Worm (Caenorhabditis elegans) whole organism, L3 larva: ENCODE measurements around the gene Y55F3AR.2.
A peak's percentile ranks its signal among the peaks of the same experiment; 100 is the strongest.
"Not testable (repeated sequence)": the region's sequence is repeated elsewhere in the genome, so short reads cannot be mapped to it uniquely, and the experiment has no call there.

Source experiments
- R02D3.7 ChIP-seq: fragments of 150-350 bp; optimal IDR thresholded peaks from 2 replicates; lab custom pipeline; 2014; ENCODE audit warnings: missing biosample characterization, missing genetic modification characterization
- ama-1 ChIP-seq: fragments of 150-350 bp; optimal IDR thresholded peaks from 2 replicates; lab custom pipeline; 2018
- ceh-28 ChIP-seq: fragments of 150-350 bp; optimal IDR thresholded peaks from 2 replicates; lab custom pipeline; 2014; ENCODE audit warnings: missing biosample characterization, missing genetic modification reagents, missing genetic modification characterization
- ceh-82 ChIP-seq: fragments of 150-350 bp; optimal IDR thresholded peaks from 2 replicates; lab custom pipeline; 2014; ENCODE audit warnings: missing biosample characterization, missing genetic modification characterization
- daf-12 ChIP-seq: fragments of 150-350 bp; optimal IDR thresholded peaks from 2 replicates; lab custom pipeline; 2014; ENCODE audit warnings: missing biosample characterization, missing genetic modification reagents, missing genetic modification characterization
- egl-27 ChIP-seq: sonication (generic microtip); optimal IDR thresholded peaks from 4 replicates; lab custom pipeline; 2017; ENCODE audit warnings: missing biosample characterization, missing genetic modification reagents, missing genetic modification characterization
- egl-5 ChIP-seq: fragments of 150-350 bp; optimal IDR thresholded peaks from 2 replicates; lab custom pipeline; 2017; ENCODE audit warnings: missing biosample characterization, missing genetic modification reagents, missing genetic modification characterization, inconsistent platforms
- elt-2 ChIP-seq: sonication (generic microtip); optimal IDR thresholded peaks from 2 replicates; lab custom pipeline; 2016; ENCODE audit warnings: missing genetic modification reagents, mild to moderate bottlenecking, missing genetic modification characterization, missing compliant biosample characterization
- elt-3 ChIP-seq, 3 experiments: fragments of 150-350 bp in 1 of 3; sonication (generic microtip) in 2 of 3; optimal IDR thresholded peaks; 2 replicates in 2 of 3; 4 replicates in 1 of 3; lab custom pipeline; 2014 to 2017; ENCODE audit warnings: missing biosample characterization in 3 of 3, missing genetic modification characterization in 3 of 3
- eor-1 ChIP-seq, 2 experiments: fragments of 150-350 bp; optimal IDR thresholded peaks; 2 replicates each; lab custom pipeline; 2014 to 2018; ENCODE audit warnings: missing biosample characterization in 2 of 2, missing genetic modification characterization in 2 of 2
- fkh-10 ChIP-seq: sonication (generic microtip); optimal IDR thresholded peaks from 2 replicates; lab custom pipeline; 2017; ENCODE audit warnings: missing biosample characterization, missing genetic modification reagents, missing genetic modification characterization
- fkh-2 ChIP-seq: fragments of 150-350 bp; optimal IDR thresholded peaks from 2 replicates; lab custom pipeline; 2014; ENCODE audit warnings: missing biosample characterization, missing genetic modification reagents, missing genetic modification characterization
- fos-1 ChIP-seq: fragments of 150-350 bp; optimal IDR thresholded peaks from 2 replicates; lab custom pipeline; 2014; ENCODE audit warnings: missing biosample characterization, missing genetic modification characterization
- hmg-11 ChIP-seq: sonication (generic microtip); optimal IDR thresholded peaks from 2 replicates; lab custom pipeline; 2016; ENCODE audit warnings: missing genetic modification characterization, missing compliant biosample characterization
- jun-1 ChIP-seq: fragments of 150-350 bp; optimal IDR thresholded peaks from 2 replicates; lab custom pipeline; 2014; ENCODE audit warnings: missing biosample characterization, missing genetic modification reagents, missing genetic modification characterization
- lin-15B ChIP-seq: fragments of 150-350 bp; optimal IDR thresholded peaks from 2 replicates; lab custom pipeline; 2014; ENCODE audit warnings: missing biosample characterization, missing genetic modification characterization
- lsy-12 ChIP-seq: sonication (generic microtip); optimal IDR thresholded peaks from 2 replicates; lab custom pipeline; 2016; ENCODE audit warnings: mild to moderate bottlenecking, missing genetic modification characterization, missing compliant biosample characterization
- mdl-1 ChIP-seq: fragments of 150-350 bp; optimal IDR thresholded peaks from 2 replicates; lab custom pipeline; 2014; ENCODE audit warnings: missing biosample characterization, missing genetic modification characterization
- nfya-1 ChIP-seq: sonication (generic microtip); optimal IDR thresholded peaks from 2 replicates; lab custom pipeline; 2017; ENCODE audit warnings: missing genetic modification characterization, mild to moderate bottlenecking, missing compliant biosample characterization, antibody characterized with exemption, moderate library complexity; ENCODE audit not compliant: insufficient read depth
- nhr-11 ChIP-seq: fragments of 150-350 bp; optimal IDR thresholded peaks from 2 replicates; lab custom pipeline; 2014; ENCODE audit warnings: missing biosample characterization, missing genetic modification characterization
- nhr-12 ChIP-seq: fragments of 150-350 bp; optimal IDR thresholded peaks from 2 replicates; lab custom pipeline; 2014; ENCODE audit warnings: missing biosample characterization, missing genetic modification characterization
- nhr-25 ChIP-seq: sonication (generic microtip); optimal IDR thresholded peaks from 2 replicates; lab custom pipeline; 2017; ENCODE audit warnings: missing biosample characterization, missing genetic modification characterization
- nhr-28 ChIP-seq: fragments of 150-350 bp; optimal IDR thresholded peaks from 2 replicates; lab custom pipeline; 2014; ENCODE audit warnings: missing biosample characterization, missing genetic modification characterization
- nhr-43 ChIP-seq: sonication (generic microtip); optimal IDR thresholded peaks from 2 replicates; lab custom pipeline; 2016; ENCODE audit warnings: mild to moderate bottlenecking, missing genetic modification characterization, missing compliant biosample characterization; ENCODE audit not compliant: poor library complexity, severe bottlenecking
- nhr-67 ChIP-seq: fragments of 150-350 bp; optimal IDR thresholded peaks from 2 replicates; lab custom pipeline; 2014; ENCODE audit warnings: missing biosample characterization, missing genetic modification characterization
- nhr-76 ChIP-seq: fragments of 150-350 bp; sonication (generic microtip); optimal IDR thresholded peaks from 5 replicates; lab custom pipeline; 2014; ENCODE audit warnings: missing biosample characterization, missing genetic modification characterization
- nhr-77 ChIP-seq: fragments of 150-350 bp; optimal IDR thresholded peaks from 2 replicates; lab custom pipeline; 2014; ENCODE audit warnings: missing biosample characterization, missing genetic modification characterization
- pha-4 ChIP-seq: fragments of 150-350 bp; optimal IDR thresholded peaks from 2 replicates; lab custom pipeline; 2014; ENCODE audit warnings: missing biosample characterization, missing genetic modification reagents, missing genetic modification characterization
- snpc-4 ChIP-seq: fragments of 150-350 bp; optimal IDR thresholded peaks from 2 replicates; lab custom pipeline; 2014; ENCODE audit warnings: missing biosample characterization, missing genetic modification characterization
- tbx-2 ChIP-seq: sonication (generic microtip); optimal IDR thresholded peaks from 2 replicates; lab custom pipeline; 2016; ENCODE audit warnings: mild to moderate bottlenecking, missing genetic modification characterization, missing compliant biosample characterization
- unc-39 ChIP-seq: sonication (generic microtip); optimal IDR thresholded peaks from 4 replicates; lab custom pipeline; 2017; ENCODE audit warnings: missing biosample characterization, missing genetic modification characterization
- zag-1 ChIP-seq: fragments of 150-350 bp; optimal IDR thresholded peaks from 2 replicates; lab custom pipeline; 2014; ENCODE audit warnings: missing biosample characterization, missing genetic modification characterization
- ztf-11 ChIP-seq: fragments of 150-350 bp; optimal IDR thresholded peaks from 2 replicates; lab custom pipeline; 2014; ENCODE audit warnings: missing biosample characterization, missing genetic modification characterization
- ztf-4 ChIP-seq: fragments of 150-350 bp; optimal IDR thresholded peaks from 2 replicates; lab custom pipeline; 2014; ENCODE audit warnings: missing biosample characterization, missing genetic modification characterization

Y55F3AR.2 gene

ce11 chrIV:1045683-1046082, 48.7 kb upstream of the Y55F3AR.2 start, which contains the start of gene srx-12:
TSS of gene srx-12 (plus strand) at chrIV:1045983.
- TF ChIP-seq nfya-1 (tag; lab: Kevin White, UChicago) (no peak), egl-5 (tag; lab: Kevin White, UChicago) (no peak), lin-15B (tag; lab: Kevin White, UChicago) (no peak), fkh-10 (no peak), ztf-11 (tag; lab: Kevin White, UChicago) (no peak), mdl-1 (tag; lab: Kevin White, UChicago) (no peak), zag-1 (tag; lab: Kevin White, UChicago) (no peak), hmg-11 (no peak), eor-1 (tag; optimal IDR thresholded peaks at IDR 0.05; lab: Kevin White, UChicago) (no peak), nhr-76 (tag; lab: Kevin White, UChicago) (no peak), nhr-28 (tag; lab: Kevin White, UChicago) (no peak), pha-4 (tag; lab: Kevin White, UChicago) (no peak), elt-2 (tag; lab: Kevin White, UChicago) (no peak), nhr-25 (no peak), ceh-28 (tag; lab: Kevin White, UChicago) (no peak), elt-3 (tag; optimal IDR thresholded peaks at IDR 0.05; lab: Kevin White, UChicago) (no peak)

ce11 chrIV:1046996-1047395, 47.3 kb upstream of the Y55F3AR.2 start:
- TF ChIP-seq ceh-28 (tag; lab: Kevin White, UChicago), result peak; percentile 53
- no peak for TF ChIP-seq egl-5 (tag; lab: Kevin White, UChicago)

ce11 chrIV:1051636-1052133, 42.7 kb upstream of the Y55F3AR.2 start, which contains the start of gene Y55F3AM.21:
TSS of gene Y55F3AM.21 (minus strand) at chrIV:1051686.
- TF ChIP-seq lin-15B, nhr-67, nhr-11 (tag; lab: Kevin White, UChicago): not testable (repeated sequence)

- TF ChIP-seq fos-1, result no peak
- TF ChIP-seq ztf-4 (tag; lab: Kevin White, UChicago), result no peak
- no peak for TF ChIP-seq elt-3 (tag; optimal IDR thresholded peaks at IDR 0.05; lab: Kevin White, UChicago)
- no peak for TF ChIP-seq ceh-82 (tag; lab: Kevin White, UChicago)
- no peak for TF ChIP-seq pha-4 (tag; lab: Kevin White, UChicago)
- TF ChIP-seq unc-39, result no peak
- TF ChIP-seq fkh-10, result no peak
- no peak for TF ChIP-seq fkh-2 (tag; lab: Kevin White, UChicago)
- no peak for TF ChIP-seq nfya-1 (tag; lab: Kevin White, UChicago)
- TF ChIP-seq nhr-67 (tag; lab: Kevin White, UChicago), result no peak
- no peak for TF ChIP-seq nhr-43 (tag; lab: Kevin White, UChicago)
These were observed 40.4 kb upstream of the Y55F3AR.2 start for ce11 chrIV:1053989-1054388.

ce11 chrIV:1054736-1055135, 39.6 kb upstream of the Y55F3AR.2 start, which contains the start of gene dcap-1:
TSS of gene dcap-1 (minus strand) at chrIV:1054794.
- no peak for TF ChIP-seq ztf-11 (tag; lab: Kevin White, UChicago)
- TF ChIP-seq zag-1 (tag; lab: Kevin White, UChicago), result no peak
- TF ChIP-seq nhr-12, result no peak
- no peak for TF ChIP-seq fos-1
- no peak for TF ChIP-seq egl-27 (tag; lab: Kevin White, UChicago)
- TF ChIP-seq ama-1 (lab: Kevin White, UChicago), result peak; percentile 12
- TF ChIP-seq lsy-12 (tag; lab: Kevin White, UChicago), result no peak
- TF ChIP-seq hmg-11, result peak; percentile 2
- TF ChIP-seq nhr-67 (tag; lab: Kevin White, UChicago), result no peak
- TF ChIP-seq nhr-28 (tag; lab: Kevin White, UChicago), result no peak
- peak; percentile 3 for TF ChIP-seq nhr-25
- TF ChIP-seq mdl-1 (tag; lab: Kevin White, UChicago), result no peak
- TF ChIP-seq R02D3.7 (tag; lab: Kevin White, UChicago), result peak; percentile 95
- TF ChIP-seq tbx-2 (tag; lab: Kevin White, UChicago), result no peak
- no peak for TF ChIP-seq jun-1 (tag; lab: Kevin White, UChicago)
- TF ChIP-seq pha-4 (tag; lab: Kevin White, UChicago), result peak; percentile 45
- TF ChIP-seq daf-12 (tag; lab: Kevin White, UChicago), result no peak
- no peak for TF ChIP-seq snpc-4 (tag; lab: Kevin White, UChicago)
- peak; percentile 21 for TF ChIP-seq nfya-1 (tag; lab: Kevin White, UChicago)
- TF ChIP-seq ceh-82 (tag; lab: Kevin White, UChicago), result no peak
- peak; percentile 64 for TF ChIP-seq lin-15B (tag; lab: Kevin White, UChicago)
- no peak for TF ChIP-seq nhr-77
